Fruit fly (Drosophila melanogaster) whole organism, embryonic: ENCODE data around the gene SecS.

Experiments
- Adf1 ChIP-seq: fragments of 200-800 bp; sonication (Bioruptor generic); IDR thresholded peaks from 2 replicates; pipeline ENCODE4 v1.3.6; 2022; ENCODE audit warnings: missing biosample characterization, missing genetic modification characterization
- Aef1 ChIP-seq: fragments of 200-800 bp; sonication (Bioruptor generic); IDR thresholded peaks from 3 replicates; pipeline ENCODE4 v1.3.6; 2022; ENCODE audit warnings: missing biosample characterization, missing genetic modification characterization
- CG10366 ChIP-seq: fragments of 200-800 bp; sonication (Bioruptor generic); IDR thresholded peaks from 2 replicates; pipeline ENCODE4 v1.3.6; 2022; ENCODE audit warnings: missing biosample characterization, missing genetic modification characterization
- CG10543 ChIP-seq: fragments of 200-800 bp; sonication (Bioruptor generic); optimal IDR thresholded peaks from 3 replicates; lab custom pipeline; 2017; ENCODE audit warnings: missing biosample characterization, mild to moderate bottlenecking, missing genetic modification characterization, moderate library complexity
- CG10959 ChIP-seq: fragments of 200-800 bp; sonication (Bioruptor generic); IDR thresholded peaks from 2 replicates; pipeline ENCODE4 v1.3.6; 2022; ENCODE audit warnings: missing biosample characterization, missing genetic modification characterization
- CG11456 ChIP-seq: fragments of 200-800 bp; sonication (Bioruptor generic); IDR thresholded peaks from 3 replicates; pipeline ENCODE4 v1.3.6; 2022; ENCODE audit warnings: missing biosample characterization, missing genetic modification characterization
- CG12219 ChIP-seq: fragments of 200-800 bp; sonication (Bioruptor generic); optimal IDR thresholded peaks from 3 replicates; lab custom pipeline; 2018; ENCODE audit warnings: missing biosample characterization, mild to moderate bottlenecking, missing genetic modification characterization
- CG13424 ChIP-seq: fragments of 200-800 bp; sonication (Bioruptor generic); optimal IDR thresholded peaks from 2 replicates; lab custom pipeline; 2019; ENCODE audit warnings: missing biosample characterization, mild to moderate bottlenecking, missing genetic modification characterization, moderate library complexity
- CG13624 ChIP-seq: fragments of 200-800 bp; sonication (Bioruptor generic); optimal IDR thresholded peaks from 2 replicates; lab custom pipeline; 2016; ENCODE audit warnings: missing biosample characterization, missing genetic modification characterization
- CG30431 ChIP-seq: fragments of 200-800 bp; sonication (Bioruptor generic); optimal IDR thresholded peaks from 2 replicates; lab custom pipeline; 2017; ENCODE audit warnings: missing biosample characterization, missing genetic modification characterization
- CG31388 ChIP-seq: fragments of 200-800 bp; sonication (Bioruptor generic); optimal IDR thresholded peaks from 2 replicates; lab custom pipeline; 2016; ENCODE audit warnings: missing biosample characterization, missing genetic modification characterization
- CG33557 ChIP-seq: fragments of 200-800 bp; sonication (Bioruptor generic); optimal IDR thresholded peaks from 2 replicates; lab custom pipeline; 2019; ENCODE audit warnings: missing biosample characterization, mild to moderate bottlenecking, missing genetic modification characterization, moderate library complexity
- CG3847 ChIP-seq: fragments of 200-800 bp; sonication (Bioruptor generic); IDR thresholded peaks from 2 replicates; pipeline ENCODE4 v1.3.6; 2022; ENCODE audit warnings: missing biosample characterization, missing genetic modification characterization
- CG5180 ChIP-seq: fragments of 200-800 bp; sonication (Bioruptor generic); optimal IDR thresholded peaks from 3 replicates; lab custom pipeline; 2017; ENCODE audit warnings: missing biosample characterization, missing genetic modification characterization, mild to moderate bottlenecking, moderate library complexity, missing genetic modification reagents
- CG6254 ChIP-seq: fragments of 200-800 bp; sonication (Bioruptor generic); optimal IDR thresholded peaks from 3 replicates; lab custom pipeline; 2017; ENCODE audit warnings: mild to moderate bottlenecking, missing biosample characterization, missing genetic modification reagents, missing genetic modification characterization
- CG6791 ChIP-seq: fragments of 200-800 bp; sonication (Bioruptor generic); IDR thresholded peaks from 3 replicates; pipeline ENCODE4 v1.3.6; 2022; ENCODE audit warnings: missing biosample characterization, missing genetic modification characterization; ENCODE audit not compliant: partially characterized antibody
- CG8944 ChIP-seq: fragments of 200-800 bp; sonication (Bioruptor generic); optimal IDR thresholded peaks from 3 replicates; lab custom pipeline; 2016; ENCODE audit warnings: missing biosample characterization, missing genetic modification characterization
- Dek ChIP-seq: fragments of 200-800 bp; sonication (Bioruptor generic); optimal IDR thresholded peaks from 3 replicates; lab custom pipeline; 2019; ENCODE audit warnings: missing biosample characterization, mild to moderate bottlenecking, missing genetic modification characterization, moderate library complexity
- Dfd ChIP-seq, 2 experiments: fragments of >200 bp; optimal IDR thresholded peaks; 2 replicates each; lab custom pipeline; 2017; ENCODE audit warnings: missing biosample characterization in 2 of 2, missing genetic modification characterization in 2 of 2
- Doc3 ChIP-seq: fragments of 200-800 bp; sonication (Bioruptor generic); IDR thresholded peaks from 3 replicates; pipeline ENCODE4 v1.3.6; 2022; ENCODE audit warnings: missing biosample characterization, missing genetic modification characterization; ENCODE audit not compliant: partially characterized antibody
- Gug ChIP-seq: fragments of 200-800 bp; sonication (Bioruptor generic); IDR thresholded peaks from 4 replicates; pipeline ENCODE4 v1.3.6; 2022; ENCODE audit warnings: missing biosample characterization, missing genetic modification characterization
- HHEX ChIP-seq: fragments of 200-800 bp; sonication (Bioruptor generic); optimal IDR thresholded peaks from 3 replicates; lab custom pipeline; 2017; ENCODE audit warnings: missing biosample characterization, mild to moderate bottlenecking, missing genetic modification characterization, missing genetic modification reagents
- Lhr ChIP-seq: fragments of 200-800 bp; sonication (Bioruptor generic); optimal IDR thresholded peaks from 3 replicates; lab custom pipeline; 2017; ENCODE audit warnings: mild to moderate bottlenecking, missing biosample characterization, missing genetic modification reagents, missing genetic modification characterization
- MTF-1 ChIP-seq: fragments of 200-800 bp; sonication (Bioruptor generic); optimal IDR thresholded peaks from 2 replicates; lab custom pipeline; 2018; ENCODE audit warnings: missing biosample characterization, mild to moderate bottlenecking, missing genetic modification characterization, borderline replicate concordance
- Max ChIP-seq: fragments of 200-800 bp; sonication (Bioruptor generic); optimal IDR thresholded peaks from 2 replicates; lab custom pipeline; 2016; ENCODE audit warnings: missing biosample characterization, mild to moderate bottlenecking, missing genetic modification characterization
- Mes4 ChIP-seq: fragments of 200-800 bp; sonication (Bioruptor generic); optimal IDR thresholded peaks from 2 replicates; lab custom pipeline; 2016; ENCODE audit warnings: missing biosample characterization, missing genetic modification characterization
- NFAT ChIP-seq: fragments of 200-800 bp; sonication (Bioruptor generic); IDR thresholded peaks from 2 replicates; pipeline ENCODE4 v1.3.6; 2022; ENCODE audit warnings: missing biosample characterization, missing genetic modification characterization
- Ssrp ChIP-seq: fragments of 200-800 bp; sonication (Bioruptor generic); optimal IDR thresholded peaks from 2 replicates; lab custom pipeline; 2018; ENCODE audit warnings: missing biosample characterization, mild to moderate bottlenecking, missing genetic modification characterization, moderate library complexity
- Tbp ChIP-seq: fragments of >200 bp; optimal IDR thresholded peaks from 2 replicates; lab custom pipeline; 2018; ENCODE audit warnings: missing biosample characterization, missing genetic modification characterization
- Usf ChIP-seq: fragments of 200-800 bp; sonication (Bioruptor generic); optimal IDR thresholded peaks from 2 replicates; lab custom pipeline; 2017; ENCODE audit warnings: missing genotype, missing biosample characterization, missing genetic modification characterization
- Xbp1 ChIP-seq: fragments of 200-800 bp; sonication (Bioruptor generic); optimal IDR thresholded peaks from 3 replicates; lab custom pipeline; 2016; ENCODE audit warnings: missing biosample characterization, mild to moderate bottlenecking, missing genetic modification characterization
- al ChIP-seq: fragments of 200-800 bp; sonication (Bioruptor generic); IDR thresholded peaks from 2 replicates; pipeline ENCODE4 v1.3.6; 2022; ENCODE audit warnings: missing biosample characterization, missing genetic modification characterization
- ash1 ChIP-seq: fragments of 200-800 bp; sonication (Bioruptor generic); optimal IDR thresholded peaks from 2 replicates; lab custom pipeline; 2018; ENCODE audit warnings: missing biosample characterization, mild to moderate bottlenecking, missing genetic modification characterization
- chif ChIP-seq, 2 experiments: fragments of 200-800 bp; sonication (Bioruptor generic); optimal IDR thresholded peaks; 3 replicates each; lab custom pipeline; 2016; ENCODE audit warnings: missing biosample characterization in 2 of 2, missing genetic modification characterization in 2 of 2
- dmrt11E ChIP-seq: fragments of 200-800 bp; sonication (Bioruptor generic); optimal IDR thresholded peaks from 3 replicates; lab custom pipeline; 2018; ENCODE audit warnings: missing biosample characterization, mild to moderate bottlenecking, missing genetic modification characterization, moderate library complexity
- fu2 ChIP-seq: fragments of 200-800 bp; sonication (Bioruptor generic); optimal IDR thresholded peaks from 2 replicates; lab custom pipeline; 2016; ENCODE audit warnings: missing biosample characterization, missing genetic modification characterization
- gsb-n ChIP-seq: fragments of 200-800 bp; sonication (Bioruptor generic); optimal IDR thresholded peaks from 3 replicates; lab custom pipeline; 2018; ENCODE audit warnings: missing biosample characterization, mild to moderate bottlenecking, missing genetic modification characterization
- hbn ChIP-seq: fragments of 200-800 bp; sonication (Bioruptor generic); IDR thresholded peaks from 2 replicates; pipeline ENCODE4 v1.3.6; 2022; ENCODE audit warnings: missing biosample characterization, missing genetic modification characterization; ENCODE audit not compliant: partially characterized antibody
- hkb ChIP-seq, 2 experiments: fragments of 200-800 bp in 1 of 2; fragments of >200 bp in 1 of 2; sonication (Bioruptor generic) in 1 of 2; IDR thresholded peaks in 1 of 2; optimal IDR thresholded peaks in 1 of 2; 2 replicates each; pipeline versions ENCODE4 v1.3.6 to Lab custom; 2017 to 2022; ENCODE audit warnings: missing biosample characterization in 1 of 2, missing genetic modification characterization in 1 of 2
- inv ChIP-seq: fragments of 200-800 bp; sonication (Bioruptor generic); IDR thresholded peaks from 2 replicates; pipeline ENCODE4 v1.3.6; 2022; ENCODE audit warnings: missing biosample characterization, missing genetic modification characterization; ENCODE audit not compliant: partially characterized antibody
- jumu ChIP-seq: fragments of 200-800 bp; sonication (Bioruptor generic); optimal IDR thresholded peaks from 3 replicates; lab custom pipeline; 2016; ENCODE audit warnings: missing biosample characterization, missing genetic modification characterization
- pb ChIP-seq: fragments of 200-800 bp; sonication (Bioruptor generic); optimal IDR thresholded peaks from 3 replicates; lab custom pipeline; 2016; ENCODE audit warnings: missing biosample characterization, missing genetic modification characterization
- phol ChIP-seq: fragments of 200-800 bp; sonication (Bioruptor generic); optimal IDR thresholded peaks from 3 replicates; lab custom pipeline; 2018; ENCODE audit warnings: missing biosample characterization, mild to moderate bottlenecking, missing genetic modification characterization, moderate library complexity
- repo ChIP-seq: fragments of 200-800 bp; sonication (Bioruptor generic); optimal IDR thresholded peaks from 2 replicates; lab custom pipeline; 2016; ENCODE audit warnings: missing biosample characterization, missing genetic modification characterization
- schlank ChIP-seq: fragments of 200-800 bp; sonication (Bioruptor generic); optimal IDR thresholded peaks from 2 replicates; lab custom pipeline; 2018; ENCODE audit warnings: missing biosample characterization, mild to moderate bottlenecking, missing genetic modification characterization
- sens ChIP-seq: fragments of 200-800 bp; sonication (Bioruptor generic); peaks from one replicate; lab custom pipeline; 2016; ENCODE audit warnings: missing biosample characterization, missing genetic modification characterization
- sqz ChIP-seq: fragments of 200-800 bp; sonication (Bioruptor generic); optimal IDR thresholded peaks from 3 replicates; lab custom pipeline; 2018; ENCODE audit warnings: missing biosample characterization, mild to moderate bottlenecking, missing genetic modification characterization
- tin ChIP-seq: fragments of 200-800 bp; sonication (Bioruptor generic); optimal IDR thresholded peaks from 3 replicates; lab custom pipeline; 2016; ENCODE audit warnings: missing biosample characterization, missing genetic modification characterization
- usp ChIP-seq: fragments of >200 bp; optimal IDR thresholded peaks from 2 replicates; lab custom pipeline; 2017; ENCODE audit warnings: missing biosample characterization, missing genetic modification characterization

Gene SecS

DNA sequence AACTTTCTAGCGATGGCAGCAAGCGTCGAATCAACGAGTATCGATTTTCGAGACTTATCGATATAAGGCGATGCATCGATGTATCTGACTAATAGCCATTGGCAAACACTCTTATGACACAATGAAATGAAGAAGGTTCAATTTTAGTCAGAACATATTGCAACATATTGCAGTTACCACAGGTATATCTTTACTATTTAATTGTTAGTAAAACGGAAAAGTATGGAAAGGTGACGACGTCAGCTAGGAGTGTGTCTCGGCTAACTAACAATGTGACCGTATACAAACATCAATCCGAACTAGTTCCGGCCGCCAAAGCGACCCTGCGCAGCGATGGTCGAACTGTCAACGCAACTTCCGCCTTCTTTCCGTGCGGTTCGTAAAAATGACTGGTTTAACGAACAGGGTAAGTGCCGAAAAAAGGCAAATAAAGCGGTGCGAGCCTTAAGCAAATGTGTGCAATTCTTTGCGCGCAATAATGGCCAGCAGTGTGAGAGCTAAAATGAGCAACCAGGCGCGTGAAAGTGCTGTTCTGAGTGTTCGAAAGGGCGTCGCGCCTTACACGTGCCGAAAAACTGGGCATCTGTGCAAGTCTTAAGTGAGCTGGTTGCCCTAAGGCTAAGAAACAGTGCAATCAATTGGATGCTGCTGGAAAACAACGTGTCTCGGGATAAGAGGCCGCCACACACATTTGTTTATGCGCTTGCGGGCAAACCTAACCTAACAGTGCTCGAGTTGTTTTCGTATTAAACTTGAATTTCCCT, 23.1 kb downstream of the SecS start, which contains the start of the genes Dph4, Spec2 and RpL13A (continued):
- TF ChIP-seq repo (peak; percentile 81), hbn (GFP tag; lab: Robert Waterston, UW) (no peak), hkb (optimal IDR thresholded peaks at IDR 0.05; lab: Kevin White, UChicago) (peak; percentile 87), hkb (GFP tag; IDR thresholded peaks at IDR 0.05; lab: Robert Waterston, UW) (no peak), CG6791 (GFP tag; lab: Robert Waterston, UW) (no peak), Adf1 (no peak), CG5180 (GFP tag; lab: Kevin White, UChicago) (peak; percentile 82), Dek (tag; lab: Kevin White, UChicago) (peak; percentile 81), usp (GFP tag; lab: Kevin White, UChicago) (no peak), CG33557 (GFP tag; lab: Kevin White, UChicago) (peak; percentile 91), ash1 (GFP tag; lab: Kevin White, UChicago) (peak; percentile 98), sens (peak; percentile 98), CG6254 (GFP tag; lab: Kevin White, UChicago) (peak; percentile 77), CG13624 (GFP tag; lab: Kevin White, UChicago) (peak; percentile 95), tin (GFP tag; lab: Kevin White, UChicago) (peak; percentile 85), CG13424 (tag; lab: Kevin White, UChicago) (peak; percentile 72), sqz (GFP tag; lab: Kevin White, UChicago) (peak; percentile 82), schlank (peak; percentile 95), CG8944 (GFP tag; lab: Kevin White, UChicago) (peak; percentile 78), gsb-n (tag; lab: Kevin White, UChicago) (peak; percentile 85), fu2 (GFP tag; lab: Kevin White, UChicago) (peak; percentile 88), Usf (GFP tag; lab: Kevin White, UChicago) (peak; percentile 90), CG10959 (GFP tag; lab: Robert Waterston, UW) (no peak), Xbp1 (peak; percentile 89), CG30431 (GFP tag; lab: Kevin White, UChicago) (peak; percentile 86), phol (tag; lab: Kevin White, UChicago) (peak; percentile 94), CG12219 (GFP tag; lab: Kevin White, UChicago) (peak; percentile 91), pb (peak; percentile 95), NFAT (GFP tag; lab: Robert Waterston, UW) (no peak), Lhr (GFP tag; lab: Kevin White, UChicago) (peak; percentile 97), HHEX (GFP tag; lab: Kevin White, UChicago) (peak; percentile 96), Dfd (GFP tag; optimal IDR thresholded peaks at IDR 0.05; lab: Kevin White, UChicago) (no peak), CG10543 (GFP tag; lab: Kevin White, UChicago) (peak; percentile 98), inv (GFP tag; lab: Robert Waterston, UW) (no peak), Ssrp (peak; percentile 48), Aef1 (GFP tag; lab: Robert Waterston, UW) (no peak), Gug (GFP tag; lab: Robert Waterston, UW) (no peak), CG31388 (GFP tag; lab: Kevin White, UChicago) (no peak), al (no peak), chif (GFP tag; optimal IDR thresholded peaks at IDR 0.05; lab: Kevin White, UChicago) (peak; percentile 77 to 94), jumu (GFP tag; lab: Kevin White, UChicago) (peak; percentile 81), MTF-1 (GFP tag; lab: Kevin White, UChicago) (peak; percentile 98), Mes4 (GFP tag; lab: Kevin White, UChicago) (peak; percentile 98), CG11456 (GFP tag; lab: Robert Waterston, UW) (no peak), CG10366 (GFP tag; lab: Robert Waterston, UW) (no peak), Max (peak; percentile 92), Tbp (GFP tag; lab: Kevin White, UChicago) (peak; percentile 52), dmrt11E (tag; lab: Kevin White, UChicago) (peak; percentile 84), Doc3 (GFP tag; lab: Robert Waterston, UW) (no peak), CG3847 (GFP tag; lab: Robert Waterston, UW) (no peak)
